Fruit fly (Drosophila melanogaster) whole organism, embryonic: ENCODE data around the gene BORCS5.

Experiments used
- B-H1 ChIP-seq: fragments of 200-800 bp; sonication (Bioruptor generic); IDR thresholded peaks from 3 replicates; pipeline ENCODE4 v1.3.6; 2022; ENCODE audit warnings: missing biosample characterization, missing genetic modification characterization
- Bdp1 ChIP-seq: fragments of 200-800 bp; sonication (Bioruptor generic); optimal IDR thresholded peaks from 3 replicates; lab custom pipeline; 2016; ENCODE audit warnings: missing biosample characterization, missing genetic modification characterization
- CG10147 ChIP-seq: fragments of 200-800 bp; sonication (Bioruptor generic); optimal IDR thresholded peaks from 2 replicates; lab custom pipeline; 2019; ENCODE audit warnings: missing biosample characterization, mild to moderate bottlenecking, missing genetic modification characterization, moderate library complexity
- CG10979 ChIP-seq: fragments of 200-800 bp; sonication (Bioruptor generic); optimal IDR thresholded peaks from 2 replicates; lab custom pipeline; 2018; ENCODE audit warnings: missing biosample characterization, mild to moderate bottlenecking, missing genetic modification characterization, moderate library complexity
- CG11695 ChIP-seq: fragments of 200-800 bp; sonication (Bioruptor generic); IDR thresholded peaks from 3 replicates; pipeline ENCODE4 v1.3.6; 2022; ENCODE audit warnings: missing biosample characterization, missing genetic modification characterization
- CG14965 ChIP-seq: fragments of 200-800 bp; sonication (Bioruptor generic); optimal IDR thresholded peaks from 2 replicates; lab custom pipeline; 2016; ENCODE audit warnings: missing biosample characterization, missing genetic modification characterization, borderline replicate concordance
- CG15514 ChIP-seq: fragments of 200-800 bp; sonication (Bioruptor generic); optimal IDR thresholded peaks from 3 replicates; lab custom pipeline; 2017; ENCODE audit warnings: missing biosample characterization, missing genetic modification characterization, mild to moderate bottlenecking, moderate library complexity, missing genetic modification reagents
- CG17186 ChIP-seq: fragments of 200-800 bp; sonication (Bioruptor generic); optimal IDR thresholded peaks from 3 replicates; lab custom pipeline; 2017; ENCODE audit warnings: missing biosample characterization, missing genetic modification reagents, missing genetic modification characterization
- CG18262 ChIP-seq: fragments of 200-800 bp; optimal IDR thresholded peaks from 3 replicates; lab custom pipeline; 2019; ENCODE audit warnings: missing biosample characterization, mild to moderate bottlenecking, missing genetic modification characterization, moderate library complexity
- CG2678 ChIP-seq: fragments of 200-800 bp; sonication (Bioruptor generic); optimal IDR thresholded peaks from 3 replicates; lab custom pipeline; 2019; ENCODE audit warnings: missing biosample characterization, mild to moderate bottlenecking, missing genetic modification characterization, moderate library complexity
- CG3065 ChIP-seq: fragments of 200-800 bp; sonication (Bioruptor generic); optimal IDR thresholded peaks from 2 replicates; lab custom pipeline; 2016; ENCODE audit warnings: missing biosample characterization, missing genetic modification characterization
- CG3163 ChIP-seq: fragments of 200-800 bp; sonication (Bioruptor generic); optimal IDR thresholded peaks from 3 replicates; lab custom pipeline; 2016; ENCODE audit warnings: missing biosample characterization, missing genetic modification characterization
- CG34422 ChIP-seq: fragments of 200-800 bp; sonication (Bioruptor generic); IDR thresholded peaks from 3 replicates; pipeline ENCODE4 v1.3.6; 2022; ENCODE audit warnings: missing biosample characterization, missing genetic modification characterization
- CG43689 ChIP-seq: fragments of 200-800 bp; sonication (Bioruptor generic); IDR thresholded peaks from 2 replicates; pipeline ENCODE4 v1.3.6; 2022; ENCODE audit warnings: missing biosample characterization, missing genetic modification characterization
- CG4707 ChIP-seq: fragments of 200-800 bp; sonication (Bioruptor generic); optimal IDR thresholded peaks from 2 replicates; lab custom pipeline; 2018; ENCODE audit warnings: missing biosample characterization, mild to moderate bottlenecking, missing genetic modification characterization, moderate library complexity
- CG5180 ChIP-seq: fragments of 200-800 bp; sonication (Bioruptor generic); optimal IDR thresholded peaks from 3 replicates; lab custom pipeline; 2017; ENCODE audit warnings: missing biosample characterization, missing genetic modification characterization, mild to moderate bottlenecking, moderate library complexity, missing genetic modification reagents
- CG6254 ChIP-seq: fragments of 200-800 bp; sonication (Bioruptor generic); optimal IDR thresholded peaks from 3 replicates; lab custom pipeline; 2017; ENCODE audit warnings: mild to moderate bottlenecking, missing biosample characterization, missing genetic modification reagents, missing genetic modification characterization
- CG7839 ChIP-seq: fragments of 200-800 bp; sonication (Bioruptor generic); optimal IDR thresholded peaks from 3 replicates; lab custom pipeline; 2018; ENCODE audit warnings: missing biosample characterization, mild to moderate bottlenecking, missing genetic modification characterization, moderate library complexity
- CG8089 ChIP-seq: fragments of 200-800 bp; sonication (Bioruptor generic); optimal IDR thresholded peaks from 3 replicates; lab custom pipeline; 2016; ENCODE audit warnings: missing biosample characterization, missing genetic modification characterization
- CG9797 ChIP-seq: fragments of 200-800 bp; sonication (Bioruptor generic); optimal IDR thresholded peaks from 3 replicates; lab custom pipeline; 2018; ENCODE audit warnings: missing biosample characterization, mild to moderate bottlenecking, missing genetic modification characterization
- Dip2 ChIP-seq: fragments of 200-800 bp; sonication (Bioruptor generic); IDR thresholded peaks from 2 replicates; pipeline ENCODE4 v1.3.6; 2022; ENCODE audit warnings: missing biosample characterization, missing genetic modification characterization
- Doc3 ChIP-seq: fragments of 200-800 bp; sonication (Bioruptor generic); IDR thresholded peaks from 3 replicates; pipeline ENCODE4 v1.3.6; 2022; ENCODE audit warnings: missing biosample characterization, missing genetic modification characterization; ENCODE audit not compliant: partially characterized antibody
- Dp ChIP-seq: fragments of 200-800 bp; sonication (Bioruptor generic); optimal IDR thresholded peaks from 2 replicates; lab custom pipeline; 2018; ENCODE audit warnings: missing biosample characterization, mild to moderate bottlenecking, missing genetic modification characterization, moderate library complexity
- H2.0 ChIP-seq: fragments of 200-800 bp; sonication (Bioruptor generic); IDR thresholded peaks from 2 replicates; pipeline ENCODE4 v1.3.6; 2022; ENCODE audit warnings: missing biosample characterization, missing genetic modification characterization
- HLH54F ChIP-seq: fragments of 200-800 bp; sonication (Bioruptor generic); optimal IDR thresholded peaks from 3 replicates; lab custom pipeline; 2016; ENCODE audit warnings: missing biosample characterization, missing genetic modification characterization
- HmgD ChIP-seq: fragments of 200-800 bp; sonication (Bioruptor generic); optimal IDR thresholded peaks from 3 replicates; lab custom pipeline; 2016; ENCODE audit warnings: missing biosample characterization, missing genetic modification characterization
- Hr39 ChIP-seq: fragments of >200 bp; optimal IDR thresholded peaks from 2 replicates; lab custom pipeline; 2017
- Lhr ChIP-seq: fragments of 200-800 bp; sonication (Bioruptor generic); optimal IDR thresholded peaks from 3 replicates; lab custom pipeline; 2017; ENCODE audit warnings: mild to moderate bottlenecking, missing biosample characterization, missing genetic modification reagents, missing genetic modification characterization
- NfI ChIP-seq: fragments of 200-800 bp; sonication (Bioruptor generic); optimal IDR thresholded peaks from 3 replicates; lab custom pipeline; 2018; ENCODE audit warnings: missing biosample characterization, mild to moderate bottlenecking, missing genetic modification characterization, moderate library complexity
- Taf1 ChIP-seq: fragments of 200-800 bp; sonication (Bioruptor generic); IDR thresholded peaks from 2 replicates; pipeline ENCODE4 v1.3.6; 2022; ENCODE audit warnings: missing biosample characterization, missing genetic modification characterization
- ase ChIP-seq: fragments of 200-800 bp; sonication (Bioruptor generic); IDR thresholded peaks from 3 replicates; pipeline ENCODE4 v1.3.6; 2022; ENCODE audit warnings: missing biosample characterization, missing genetic modification characterization
- az2 ChIP-seq: fragments of 200-800 bp; sonication (Bioruptor generic); optimal IDR thresholded peaks from 3 replicates; lab custom pipeline; 2016; ENCODE audit warnings: missing biosample characterization, missing genetic modification characterization
- br ChIP-seq: fragments of >200 bp; optimal IDR thresholded peaks from 2 replicates; lab custom pipeline; 2017
- cg ChIP-seq: fragments of 200-800 bp; sonication (Bioruptor generic); optimal IDR thresholded peaks from 3 replicates; lab custom pipeline; 2019; ENCODE audit warnings: missing biosample characterization, mild to moderate bottlenecking, missing genetic modification characterization, moderate library complexity
- chinmo ChIP-seq: fragments of 200-800 bp; sonication (Bioruptor generic); IDR thresholded peaks from 4 replicates; pipeline ENCODE4 v1.3.6; 2022; ENCODE audit warnings: missing biosample characterization, missing genetic modification characterization; ENCODE audit not compliant: partially characterized antibody
- crc ChIP-seq: fragments of 200-800 bp; sonication (Bioruptor generic); optimal IDR thresholded peaks from 2 replicates; lab custom pipeline; 2016; ENCODE audit warnings: missing biosample characterization, missing genetic modification characterization
- dimm ChIP-seq: fragments of 200-800 bp; sonication (Bioruptor generic); IDR thresholded peaks from 2 replicates; pipeline ENCODE4 v1.3.6; 2022; ENCODE audit warnings: missing biosample characterization, missing genetic modification characterization
- ems ChIP-seq: fragments of 200-800 bp; sonication (Bioruptor generic); optimal IDR thresholded peaks from 3 replicates; lab custom pipeline; 2016; ENCODE audit warnings: missing biosample characterization, missing genetic modification characterization
- gce ChIP-seq: fragments of 200-800 bp; sonication (Bioruptor generic); IDR thresholded peaks from 3 replicates; pipeline ENCODE4 v1.3.6; 2022; ENCODE audit warnings: missing biosample characterization, missing genetic modification characterization
- gfzf ChIP-seq: fragments of 200-800 bp; sonication (Bioruptor generic); optimal IDR thresholded peaks from 2 replicates; lab custom pipeline; 2016; ENCODE audit warnings: missing biosample characterization, mild to moderate bottlenecking, missing genetic modification characterization, moderate library complexity
- hkb ChIP-seq, 2 experiments: fragments of 200-800 bp in 1 of 2; fragments of >200 bp in 1 of 2; sonication (Bioruptor generic) in 1 of 2; IDR thresholded peaks in 1 of 2; optimal IDR thresholded peaks in 1 of 2; 2 replicates each; pipeline versions ENCODE4 v1.3.6 to Lab custom; 2017 to 2022; ENCODE audit warnings: missing biosample characterization in 1 of 2, missing genetic modification characterization in 1 of 2
- insv ChIP-seq, 2 experiments: fragments of 200-800 bp; sonication (Bioruptor generic); optimal IDR thresholded peaks; 3 replicates each; lab custom pipeline; 2016 to 2018; ENCODE audit warnings: missing biosample characterization in 2 of 2, missing genetic modification characterization in 2 of 2
- org-1 ChIP-seq: fragments of 200-800 bp; sonication (Bioruptor generic); optimal IDR thresholded peaks from 2 replicates; lab custom pipeline; 2017; ENCODE audit warnings: missing biosample characterization, missing genetic modification characterization
- otp ChIP-seq: fragments of 200-800 bp; sonication (Bioruptor generic); IDR thresholded peaks from 3 replicates; pipeline ENCODE4, ENCODE4 v1.3.6; 2022; ENCODE audit warnings: missing biosample characterization, missing genetic modification characterization
- phol ChIP-seq: fragments of 200-800 bp; sonication (Bioruptor generic); optimal IDR thresholded peaks from 3 replicates; lab custom pipeline; 2018; ENCODE audit warnings: missing biosample characterization, mild to moderate bottlenecking, missing genetic modification characterization, moderate library complexity
- pnt ChIP-seq: fragments of 200-800 bp; sonication (Bioruptor generic); optimal IDR thresholded peaks from 3 replicates; lab custom pipeline; 2016; ENCODE audit warnings: missing biosample characterization, missing genetic modification characterization
- sd ChIP-seq: fragments of 200-800 bp; sonication (Bioruptor generic); optimal IDR thresholded peaks from 3 replicates; lab custom pipeline; 2018; ENCODE audit warnings: missing biosample characterization, mild to moderate bottlenecking, missing genetic modification characterization, moderate library complexity
- shn ChIP-seq: fragments of 200-800 bp; sonication (Bioruptor generic); optimal IDR thresholded peaks from 3 replicates; lab custom pipeline; 2016; ENCODE audit warnings: missing biosample characterization, missing genetic modification characterization
- slou ChIP-seq: fragments of 200-800 bp; sonication (Bioruptor generic); optimal IDR thresholded peaks from 3 replicates; lab custom pipeline; 2016; ENCODE audit warnings: missing biosample characterization, missing genetic modification characterization
- zfh2 ChIP-seq: fragments of 200-800 bp; sonication (Bioruptor generic); optimal IDR thresholded peaks from 2 replicates; lab custom pipeline; 2016; ENCODE audit warnings: missing biosample characterization, missing genetic modification characterization

The BORCS5 gene

dm6 chrX:11846049-11846718 lies 26.4 kb downstream of the BORCS5 start, which contains the start of gene CG15740 (continued):
- TF ChIP-seq NfI (GFP tag; lab: Kevin White, UChicago), result no peak
- no peak for TF ChIP-seq hkb (optimal IDR thresholded peaks at IDR 0.05; lab: Kevin White, UChicago)
- peak; percentile 77 for TF ChIP-seq hkb (GFP tag; IDR thresholded peaks at IDR 0.05; lab: Robert Waterston, UW)
- TF ChIP-seq ase, result 0 out of 3 replicates have a peak, but pooled peaks have one; percentile 42
- TF ChIP-seq Doc3 (GFP tag; lab: Robert Waterston, UW), result no peak
- TF ChIP-seq chinmo, result no peak
- no peak for TF ChIP-seq CG9797
- no peak for TF ChIP-seq Dip2 (GFP tag; lab: Robert Waterston, UW)
- TF ChIP-seq CG10147 (GFP tag; lab: Kevin White, UChicago), result no peak
- TF ChIP-seq CG14965, result no peak
- TF ChIP-seq phol (tag; lab: Kevin White, UChicago), result peak; percentile 43
- no peak for TF ChIP-seq shn (GFP tag; lab: Kevin White, UChicago)
- no peak for TF ChIP-seq CG18262 (tag; lab: Kevin White, UChicago)
- peak; percentile 49 for TF ChIP-seq CG2678 (tag; lab: Kevin White, UChicago)
- no peak for TF ChIP-seq Dp (GFP tag; lab: Kevin White, UChicago)
- TF ChIP-seq Lhr (GFP tag; lab: Kevin White, UChicago), result no peak
- no peak for TF ChIP-seq CG17186 (GFP tag; lab: Kevin White, UChicago)
- no peak for TF ChIP-seq gfzf
- no peak for TF ChIP-seq CG3163 (GFP tag; lab: Kevin White, UChicago)
- no peak for TF ChIP-seq gce (GFP tag; lab: Robert Waterston, UW)
- peak; percentile 55 for TF ChIP-seq CG7839 (tag; lab: Kevin White, UChicago)
- no peak for TF ChIP-seq ems (GFP tag; lab: Kevin White, UChicago)
- TF ChIP-seq org-1 (GFP tag; lab: Kevin White, UChicago), result no peak
- TF ChIP-seq CG6254 (GFP tag; lab: Kevin White, UChicago), result no peak
- no peak for TF ChIP-seq Taf1 (GFP tag; lab: Robert Waterston, UW)
- no peak for TF ChIP-seq az2
- 0 out of 3 replicates have a peak, but pooled peaks have one; percentile 55 for TF ChIP-seq CG11695 (GFP tag; lab: Robert Waterston, UW)
- no peak for TF ChIP-seq HmgD (GFP tag; lab: Kevin White, UChicago)
- no peak for TF ChIP-seq Hr39
- no peak for TF ChIP-seq Bdp1 (GFP tag; lab: Kevin White, UChicago)
- no peak for TF ChIP-seq sd
- no peak; the same call in 2 of the 3 replicates for TF ChIP-seq otp (GFP tag; lab: Robert Waterston, UW)
- TF ChIP-seq CG8089 (GFP tag; lab: Kevin White, UChicago), result no peak
- TF ChIP-seq zfh2 (GFP tag; lab: Kevin White, UChicago), result no peak
- TF ChIP-seq CG5180 (GFP tag; lab: Kevin White, UChicago), result peak; percentile 12
- no peak for TF ChIP-seq br (lab: Kevin White, UChicago)
- TF ChIP-seq slou, result no peak
- peak; percentile 44; the same call in 1 of the 2 replicates for TF ChIP-seq H2.0
- TF ChIP-seq CG3065 (GFP tag; lab: Kevin White, UChicago), result no peak
- no peak for TF ChIP-seq CG4707 (GFP tag; lab: Kevin White, UChicago)
- TF ChIP-seq cg, result no peak
- no peak for TF ChIP-seq crc (GFP tag; lab: Kevin White, UChicago)
- TF ChIP-seq insv (GFP tag; optimal IDR thresholded peaks at IDR 0.05; lab: Kevin White, UChicago), result no peak
- TF ChIP-seq CG34422 (GFP tag; lab: Robert Waterston, UW), result peak; percentile 51; the same call in 1 of the 3 replicates
- no peak for TF ChIP-seq HLH54F (GFP tag; lab: Kevin White, UChicago)
- no peak for TF ChIP-seq dimm (GFP tag; lab: Robert Waterston, UW)
- TF ChIP-seq B-H1 (GFP tag; lab: Robert Waterston, UW), result no peak; the same call in 2 of the 3 replicates
- no peak for TF ChIP-seq CG15514 (GFP tag; lab: Kevin White, UChicago)
- TF ChIP-seq pnt (GFP tag; lab: Kevin White, UChicago), result peak; percentile 45
- no peak for TF ChIP-seq CG10979
- no peak for TF ChIP-seq CG43689 (GFP tag; lab: Robert Waterston, UW)
